Fruit fly (Drosophila melanogaster) ovary, adult (tissue): ENCODE results near the gene CG13032.
A peak's percentile ranks its signal among the peaks of the same experiment; 100 is the strongest.

Experiments used
- CG17801 ChIP-seq: fragments of 200-800 bp; optimal IDR thresholded peaks from 2 replicates; lab custom pipeline; 2019; ENCODE audit warnings: missing biosample characterization, mild to moderate bottlenecking, missing genetic modification characterization, moderate library complexity; ENCODE audit not compliant: partially characterized antibody

CG13032 gene

DNA sequence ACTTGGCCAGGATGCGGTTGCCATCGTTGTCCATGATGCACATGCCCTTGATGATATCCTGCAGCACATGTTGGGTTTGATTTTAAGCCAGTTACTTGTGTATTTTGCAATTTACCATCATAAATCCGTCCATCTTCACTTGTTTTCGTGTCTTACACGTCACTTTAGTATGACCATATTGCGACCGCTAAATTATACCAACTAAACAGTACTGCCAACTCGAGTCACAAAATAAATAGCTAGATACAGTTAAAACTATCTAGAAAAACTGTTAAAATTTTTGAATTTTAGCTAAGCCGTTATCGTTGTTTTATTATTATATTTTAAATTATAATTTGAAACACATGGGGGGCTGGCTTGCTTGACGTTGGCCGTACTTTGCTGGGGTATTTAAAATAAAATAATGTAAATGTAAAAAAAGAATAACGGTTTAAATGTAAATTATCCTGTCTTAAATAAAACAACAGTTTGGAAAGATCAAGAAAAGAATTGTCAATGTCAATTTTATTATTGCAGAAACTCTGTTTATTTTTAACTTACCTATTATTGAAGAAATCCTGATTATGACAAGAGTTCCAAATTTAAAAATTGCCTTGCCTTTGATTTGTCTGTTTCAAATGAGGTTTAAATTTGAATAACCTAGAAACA, at the start of gene CG13032, which contains the start of gene zetaCOP:
TSS of gene CG13032 (plus strand) at position 598 of the 648 bp plus-strand sequence.
TSS of gene zetaCOP (minus strand) at position 189 of the 648 bp plus-strand sequence.
- TF ChIP-seq CG17801 (GFP tag; lab: Kevin White, UChicago), result peak; percentile 19

DNA sequence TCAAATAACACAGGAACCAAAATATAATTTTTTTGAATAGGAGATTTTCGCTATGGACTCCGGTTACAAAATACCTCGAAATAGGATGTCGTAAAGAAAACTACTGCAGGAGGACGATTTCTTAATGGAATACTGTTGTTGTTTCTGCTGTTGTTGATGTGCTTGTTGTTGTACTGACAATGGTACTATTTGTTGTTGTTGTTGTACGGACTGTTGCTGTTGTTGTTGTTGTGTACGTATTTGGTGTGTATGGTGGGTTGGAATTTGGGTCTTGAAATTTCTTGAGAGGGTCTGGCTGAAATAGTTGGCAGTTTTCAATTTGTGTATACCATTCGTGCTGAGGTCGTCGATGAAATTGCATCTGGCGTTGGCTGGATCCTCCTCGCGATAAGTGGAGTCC, 47.6 kb upstream of the CG13032 start:
- TF ChIP-seq CG17801 (GFP tag; lab: Kevin White, UChicago), result no peak

DNA sequence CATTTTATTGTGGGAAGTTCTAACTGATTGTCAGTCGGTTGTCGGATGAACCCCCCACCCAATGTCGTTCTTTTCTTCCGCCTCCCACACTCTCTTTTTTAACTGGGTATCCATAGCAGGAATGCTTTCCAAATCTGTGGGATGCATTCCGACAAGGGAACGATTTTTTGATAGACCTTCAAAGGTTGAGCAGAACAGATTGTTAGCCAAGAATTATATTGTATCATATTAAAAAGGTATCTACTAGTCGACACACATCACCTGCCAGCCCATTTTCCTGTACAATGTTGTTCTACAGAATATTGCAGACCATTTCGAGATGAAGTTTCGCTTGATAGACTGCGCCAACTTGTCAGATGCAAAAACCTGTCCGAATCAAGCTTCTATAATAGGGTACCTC, 44.0 kb upstream of the CG13032 start:
- TF ChIP-seq CG17801 (GFP tag; lab: Kevin White, UChicago), result no peak

DNA sequence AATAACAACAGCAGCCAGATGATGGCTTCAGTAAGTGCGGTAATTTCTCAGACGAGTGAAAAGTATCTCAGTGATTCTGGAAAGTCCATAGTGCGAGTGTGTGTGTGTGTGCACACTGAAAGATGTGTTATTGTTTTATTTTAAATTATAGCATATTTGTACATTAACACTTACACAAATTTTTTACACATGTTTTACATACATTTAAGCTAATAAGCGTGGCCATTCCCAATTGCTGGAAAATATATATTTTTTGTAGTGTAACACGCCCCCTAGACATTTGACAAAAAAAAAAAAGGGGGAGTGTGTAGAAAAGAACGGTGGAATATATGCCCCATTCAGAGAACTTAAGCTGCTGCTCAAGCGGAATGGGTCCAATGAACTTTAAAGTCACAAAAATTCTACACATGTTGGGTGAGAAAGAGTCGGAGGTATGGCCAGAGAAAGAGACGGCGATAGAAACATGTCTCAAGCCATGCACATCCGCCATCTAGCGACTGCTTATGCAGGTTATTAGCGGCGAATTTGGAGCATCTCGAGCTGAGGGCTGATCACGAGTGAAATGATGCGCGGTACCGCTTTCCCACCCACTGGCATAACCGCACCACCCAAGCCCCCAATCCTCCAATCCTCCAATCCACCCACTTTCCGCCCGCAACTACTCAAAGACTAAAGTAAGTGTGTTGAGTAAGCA, 41.8 kb upstream of the CG13032 start:
- TF ChIP-seq CG17801 (GFP tag; lab: Kevin White, UChicago), result no peak

DNA sequence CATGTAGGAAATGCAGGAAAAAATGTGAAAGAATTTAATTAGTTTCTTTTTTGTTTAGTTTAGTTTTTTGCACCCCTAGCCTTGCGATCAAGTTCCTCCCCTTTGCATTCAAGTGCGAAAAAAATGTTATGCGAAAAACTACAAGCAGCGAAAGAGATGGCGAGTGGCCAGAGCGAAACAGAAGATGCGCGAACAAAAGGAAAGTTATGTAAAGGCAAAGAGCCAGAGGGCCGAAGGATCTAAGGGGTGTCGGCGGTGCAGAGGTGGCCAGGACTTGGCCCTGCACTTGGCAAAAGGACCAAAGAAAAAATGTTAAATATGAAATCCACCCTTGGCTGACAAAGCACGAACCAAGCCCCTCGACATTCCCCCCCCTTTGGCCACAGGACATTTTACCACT, 39.7 kb upstream of the CG13032 start:
- no peak for TF ChIP-seq CG17801 (GFP tag; lab: Kevin White, UChicago)

DNA sequence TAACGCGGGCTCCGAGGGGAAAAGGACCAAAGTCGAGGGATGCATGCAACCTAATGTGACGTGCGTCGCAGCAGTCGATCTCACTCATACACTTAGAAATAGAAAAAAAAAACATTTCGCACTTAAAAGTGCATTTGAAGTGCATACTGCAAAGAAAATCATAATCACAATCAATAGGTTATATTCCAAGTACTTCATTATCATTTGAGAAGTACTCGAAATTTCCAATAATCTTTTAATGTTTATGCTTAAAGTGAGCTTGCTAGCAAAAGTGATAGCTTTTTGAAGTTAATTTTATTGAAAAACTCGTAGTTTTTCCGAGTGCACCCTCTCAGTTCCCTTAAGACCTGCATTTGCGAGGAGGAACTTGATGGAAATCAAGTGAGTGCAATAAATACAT, 39.2 kb upstream of the CG13032 start:
- no peak for TF ChIP-seq CG17801 (GFP tag; lab: Kevin White, UChicago)

DNA sequence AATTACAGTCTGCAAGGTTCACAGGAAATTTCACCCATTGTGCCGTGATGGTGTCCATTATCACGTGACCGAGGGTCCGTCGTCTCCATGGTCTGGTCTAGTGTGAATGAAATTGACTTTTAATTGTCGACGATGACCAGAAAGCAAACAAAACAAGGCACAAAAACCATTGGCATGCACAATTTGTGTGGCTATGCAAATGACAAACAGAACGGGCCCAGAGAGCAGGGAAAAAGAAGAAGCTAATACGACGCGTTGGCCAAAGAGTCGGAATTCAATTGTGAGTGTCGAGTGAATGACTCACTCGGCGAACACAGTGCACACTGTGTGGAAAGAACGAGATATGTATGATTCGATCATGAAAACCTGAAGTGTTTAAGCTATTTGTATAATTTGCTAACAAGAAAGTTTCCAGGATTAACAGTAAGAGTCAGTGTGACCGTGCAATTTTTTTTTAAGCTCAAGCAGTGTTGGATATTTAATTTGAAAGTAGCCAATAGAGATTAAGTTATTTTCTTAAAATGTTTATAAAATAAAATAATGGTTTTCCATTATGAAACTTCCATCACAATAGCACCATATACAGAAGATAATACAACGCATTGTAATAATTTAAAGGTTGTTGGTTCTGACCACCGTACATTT, 38.1 kb upstream of the CG13032 start:
- no peak for TF ChIP-seq CG17801 (GFP tag; lab: Kevin White, UChicago)

DNA sequence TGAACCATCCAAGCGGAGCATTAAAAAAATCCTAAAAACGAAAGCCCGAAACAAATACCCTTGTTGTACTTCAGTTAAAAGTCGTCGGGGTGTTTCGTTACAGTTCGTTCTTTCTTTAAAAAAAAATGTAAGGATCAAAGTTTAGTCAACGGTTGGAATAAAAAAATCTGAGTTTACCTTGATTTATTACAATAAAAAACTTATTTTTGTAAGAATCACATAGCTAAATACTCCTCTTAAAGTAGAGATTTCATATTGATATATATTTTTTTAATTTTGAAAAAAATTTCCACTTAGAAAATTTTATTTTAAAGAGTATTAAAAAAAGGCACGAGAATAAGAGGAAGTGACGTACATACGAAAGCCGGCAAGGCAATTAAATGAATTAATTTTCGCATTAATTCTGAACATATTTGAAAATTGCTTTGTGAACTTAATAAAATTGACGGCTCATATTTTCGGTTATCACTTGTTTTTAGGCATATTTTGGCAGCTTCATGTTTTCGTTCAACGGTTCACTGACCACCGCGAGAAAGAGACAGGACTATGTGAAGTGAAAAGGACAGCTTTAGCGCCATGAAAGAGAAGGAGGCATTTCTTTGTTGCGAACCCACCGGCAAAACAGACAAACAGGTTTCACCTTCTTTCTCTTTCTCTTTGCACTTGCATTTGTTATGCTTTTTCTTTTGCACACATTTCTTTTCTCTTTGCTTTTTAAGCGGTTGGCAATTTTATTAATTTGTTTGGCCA, 35.0 kb upstream of the CG13032 start:
- TF ChIP-seq CG17801 (GFP tag; lab: Kevin White, UChicago), result no peak

DNA sequence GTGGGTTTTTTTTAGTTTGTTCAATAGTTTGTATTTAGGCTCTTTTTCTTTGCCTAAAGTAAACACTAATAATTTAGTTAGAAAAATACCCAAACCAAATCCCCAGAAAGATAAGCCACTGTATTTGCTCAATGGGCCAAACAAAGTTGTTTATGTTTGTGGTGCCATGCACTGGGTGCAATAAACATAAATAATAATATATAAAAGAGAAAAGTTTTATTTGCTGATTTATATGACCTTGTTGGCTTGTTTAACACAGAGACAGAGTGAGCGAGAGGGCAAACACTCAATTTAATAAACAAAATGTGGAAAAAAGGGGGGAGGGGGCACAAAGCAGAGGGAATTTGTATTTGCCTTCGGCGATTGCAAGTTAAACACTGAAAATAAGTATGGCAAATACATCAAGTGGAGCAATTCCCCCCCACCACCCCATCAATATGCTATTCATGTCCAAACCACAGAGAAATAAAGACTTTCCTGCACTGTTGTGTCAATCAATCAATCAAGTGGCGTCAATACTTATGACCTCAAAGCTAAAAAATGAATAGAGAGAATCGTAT, 33.2 kb upstream of the CG13032 start:
- no peak for TF ChIP-seq CG17801 (GFP tag; lab: Kevin White, UChicago)

DNA sequence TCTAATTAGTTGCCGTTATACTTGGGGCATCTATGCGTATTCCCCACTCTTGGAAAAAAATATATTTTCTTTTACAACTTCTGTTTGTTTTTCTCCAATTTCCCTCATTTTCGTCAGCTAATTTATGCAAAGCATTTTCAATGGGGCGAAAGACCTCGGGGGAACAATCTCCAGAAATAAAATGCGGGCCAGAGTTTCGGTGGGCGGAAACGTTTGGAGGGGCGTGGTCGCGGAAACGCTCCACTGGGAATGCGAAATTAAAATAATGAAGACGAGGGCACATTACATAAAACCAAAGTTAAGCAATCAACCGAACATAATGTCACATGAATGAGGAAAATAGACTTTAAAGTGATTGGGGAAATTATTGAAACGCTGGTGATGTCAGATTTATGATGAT, 32.7 kb upstream of the CG13032 start:
- no peak for TF ChIP-seq CG17801 (GFP tag; lab: Kevin White, UChicago)

DNA sequence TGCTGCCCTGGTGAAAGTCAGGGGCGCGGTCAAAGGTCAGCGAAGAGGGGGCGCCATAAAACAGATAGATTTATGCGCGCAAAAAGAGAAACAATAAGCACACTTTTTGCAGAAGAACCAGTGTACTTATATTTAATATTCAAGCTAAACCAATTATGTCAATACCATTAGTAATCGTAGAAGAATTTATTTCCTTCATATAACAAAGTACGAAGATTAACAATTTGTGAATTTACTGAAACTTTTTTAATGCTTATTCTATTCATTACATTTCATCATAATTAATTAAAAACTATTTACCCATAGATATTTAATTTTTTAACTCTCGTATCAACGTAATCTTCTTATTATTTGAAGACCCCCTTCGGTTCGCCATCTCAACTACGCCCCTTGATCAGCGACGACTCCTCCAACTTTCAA, 31.7 kb upstream of the CG13032 start:
- no peak for TF ChIP-seq CG17801 (GFP tag; lab: Kevin White, UChicago)

DNA sequence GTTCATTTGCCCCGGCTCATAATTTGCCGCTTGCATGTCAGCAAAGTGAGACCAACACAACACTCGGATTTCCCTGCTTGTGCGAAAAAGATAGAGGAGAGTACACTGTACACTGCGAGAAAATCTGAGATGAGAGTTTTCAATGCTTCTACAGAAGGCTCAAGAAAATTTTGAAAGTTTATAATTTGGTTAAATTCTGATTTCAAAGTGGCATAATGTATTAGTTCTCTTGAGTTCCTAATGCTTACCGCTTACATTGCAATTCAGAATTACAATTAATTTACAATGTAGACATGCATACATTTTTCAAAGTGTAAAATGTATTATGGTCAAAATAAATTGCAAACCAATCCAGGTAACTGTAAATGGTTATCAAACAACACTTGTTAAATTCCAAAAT, 30.8 kb upstream of the CG13032 start:
- TF ChIP-seq CG17801 (GFP tag; lab: Kevin White, UChicago), result peak; percentile 34

DNA sequence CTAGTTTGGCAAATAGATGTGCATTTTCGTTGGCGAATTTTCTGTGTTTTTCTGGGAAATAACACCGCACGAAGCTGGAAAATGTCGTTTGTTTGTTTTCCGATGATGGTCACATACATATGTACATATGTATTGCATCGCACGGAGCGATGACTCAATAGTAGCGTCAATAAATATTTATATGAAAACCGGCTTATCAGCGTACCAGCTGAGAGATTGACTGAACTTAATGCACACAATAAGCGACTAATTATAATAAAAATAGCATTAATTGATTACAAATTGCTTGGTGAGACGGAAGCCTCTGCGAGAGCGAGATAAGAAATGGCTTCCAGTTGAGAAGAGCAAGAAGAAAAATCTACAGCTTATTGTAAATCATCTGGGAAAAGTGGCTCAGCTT, 29.3 kb upstream of the CG13032 start:
- no peak for TF ChIP-seq CG17801 (GFP tag; lab: Kevin White, UChicago)

DNA sequence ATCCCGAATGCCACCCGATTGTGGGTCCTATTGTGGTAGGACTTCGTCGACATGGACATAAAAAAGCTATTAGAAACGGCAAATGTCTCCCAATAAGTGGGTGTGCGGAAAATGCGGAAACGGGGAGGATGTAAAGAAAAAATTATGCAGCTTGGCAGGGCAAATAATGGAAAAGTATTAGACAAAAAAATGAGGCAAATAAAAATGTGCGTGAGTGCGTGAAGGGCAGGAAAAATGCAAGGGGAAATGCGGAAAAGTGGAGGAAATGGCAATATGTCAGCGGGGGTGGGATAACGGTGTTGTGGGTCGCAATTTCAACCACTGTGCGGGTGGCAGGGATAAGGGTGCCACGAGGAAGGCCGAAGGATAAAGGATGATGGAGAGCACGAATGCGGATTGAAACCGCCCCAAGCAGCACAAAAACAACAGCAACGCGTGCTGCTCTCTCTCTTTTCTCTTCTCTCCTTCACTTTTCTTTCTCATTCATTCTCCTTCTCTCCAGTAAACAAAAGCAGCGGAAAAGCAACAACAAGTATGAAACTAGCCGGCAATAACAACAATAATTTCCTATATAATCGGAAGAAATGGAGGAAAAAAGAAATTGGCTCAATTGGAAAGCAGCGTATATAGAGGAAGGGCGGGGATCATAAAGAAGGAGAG, 28.3 kb upstream of the CG13032 start:
- TF ChIP-seq CG17801 (GFP tag; lab: Kevin White, UChicago), result no peak
